Worm (Caenorhabditis elegans) whole organism, early embryonic: ENCODE results near the gene lbp-8.

Experiments used
- hmg-4 ChIP-seq: fragments of 200-800 bp; sonication (Bioruptor generic); optimal IDR thresholded peaks from 2 replicates; lab custom pipeline; 2018; ENCODE audit warnings: mild to moderate bottlenecking, missing genetic modification characterization, missing compliant biosample characterization
- pes-1 ChIP-seq: fragments of 200-800 bp; sonication (Bioruptor generic); IDR thresholded peaks from 2 replicates; pipeline ENCODE4 v1.3.6; 2022; ENCODE audit warnings: missing genetic modification reagents, missing genetic modification characterization, missing compliant biosample characterization
- sea-1 ChIP-seq: fragments of 200-800 bp; sonication (Bioruptor generic); conservative IDR thresholded peaks from 2 replicates; pipeline ENCODE4 v1.3.6; 2022; ENCODE audit warnings: missing genetic modification characterization, missing compliant biosample characterization
- tbx-11 ChIP-seq: fragments of 200-800 bp; sonication (Bioruptor generic); IDR thresholded peaks from 2 replicates; pipeline ENCODE4 v1.3.6; 2022; ENCODE audit warnings: missing genetic modification characterization, missing compliant biosample characterization

DNA sequence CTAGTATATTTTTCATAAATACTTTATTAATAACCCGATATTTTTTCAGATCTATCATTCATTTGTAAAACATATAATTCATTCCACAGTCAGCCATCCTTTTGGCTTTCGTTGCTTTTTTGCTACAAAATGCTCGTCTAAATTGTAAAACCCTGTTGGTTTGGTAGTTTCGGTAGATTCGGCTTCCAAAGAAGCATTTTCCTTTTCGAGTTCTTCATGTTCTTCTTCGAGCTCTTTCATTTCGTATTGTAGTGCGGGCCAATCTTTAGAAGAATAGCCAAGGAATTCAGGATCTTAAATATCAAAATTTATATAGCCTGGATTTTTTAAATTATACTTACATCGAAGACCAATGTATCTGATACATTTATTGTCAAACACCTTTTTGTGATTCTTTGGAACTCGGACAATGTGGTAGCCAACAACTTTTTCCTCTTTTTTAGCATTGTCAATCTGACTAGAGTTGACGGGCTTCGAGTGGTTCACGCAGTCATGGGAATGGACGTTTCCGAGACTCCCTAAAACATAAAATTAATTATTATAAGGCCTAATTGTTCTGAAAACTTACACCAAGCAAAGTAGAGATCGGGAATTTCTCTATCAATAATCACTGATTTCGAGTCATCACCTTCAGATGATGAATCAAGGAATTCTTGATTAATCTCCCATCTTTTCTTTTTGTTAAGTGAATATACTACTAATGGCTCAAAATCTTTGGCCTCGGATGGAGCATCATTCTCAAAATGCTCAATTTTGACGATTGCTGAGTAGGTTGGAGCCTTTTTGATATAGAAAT, 17.7 kb downstream of the lbp-8 start:
- TF ChIP-seq hmg-4 (GFP tag; lab: Kevin White, UChicago) (no peak), sea-1 (no peak), pes-1 (GFP tag; lab: Robert Waterston, UW) (no peak), tbx-11 (no peak)
